Worm (Caenorhabditis elegans): Measurements from ENCODE around the gene C06B8.3.

- TF ChIP-seq dao-5 (tag; optimal IDR thresholded peaks at IDR 0.05) (no peak), W03F9.2 (tag; optimal IDR thresholded peaks at IDR 0.05) (no peak)
Observed at ce11 chrV:15479825-15480224, 4.6 kb downstream of the C06B8.3 start.

Data from whole organism, L4/young adult.